Worm (Caenorhabditis elegans) whole organism, L4 larva: ENCODE results near the gene B0507.8.
A peak's percentile ranks its signal among the peaks of the same experiment; 100 is the strongest.

Experiments used
- F10B5.3 ChIP-seq: sonication (generic microtip); optimal IDR thresholded peaks from 2 replicates; lab custom pipeline; 2016; ENCODE audit warnings: mild to moderate bottlenecking, missing genetic modification characterization, missing compliant biosample characterization
- F26F4.8 ChIP-seq: fragments of 200-800 bp; sonication (Bioruptor generic); conservative IDR thresholded peaks from 2 replicates; pipeline ENCODE4 v1.3.6; 2022; ENCODE audit warnings: missing genetic modification characterization, missing compliant biosample characterization
- F44E2.7 ChIP-seq: fragments of 200-800 bp; sonication (Bioruptor generic); IDR thresholded peaks from 2 replicates; pipeline ENCODE4 v2.1.2; 2022; ENCODE audit warnings: missing genetic modification characterization, missing compliant biosample characterization
- F49E8.2 ChIP-seq: sonication (generic microtip); optimal IDR thresholded peaks from 2 replicates; lab custom pipeline; 2016; ENCODE audit warnings: missing compliant biosample characterization, mild to moderate bottlenecking, missing genetic modification characterization, borderline replicate concordance
- T20F7.1 ChIP-seq: fragments of 200-800 bp; sonication (Bioruptor generic); optimal IDR thresholded peaks from 2 replicates; lab custom pipeline; 2018; ENCODE audit warnings: mild to moderate bottlenecking, missing genetic modification characterization, missing compliant biosample characterization
- Y48G9A.11 ChIP-seq: fragments of 200-800 bp; sonication (Bioruptor generic); IDR thresholded peaks from 2 replicates; pipeline ENCODE4 v1.3.6; 2022; ENCODE audit warnings: missing genetic modification reagents, missing genetic modification characterization, missing compliant biosample characterization
- Y75B8A.6 ChIP-seq: fragments of 200-800 bp; sonication (Bioruptor generic); IDR thresholded peaks from 2 replicates; pipeline ENCODE4 v1.3.6; 2022; ENCODE audit warnings: missing genetic modification reagents, missing genetic modification characterization, missing compliant biosample characterization
- aha-1 ChIP-seq: fragments of 150-350 bp; peaks from one replicate; lab custom pipeline; 2014; ENCODE audit warnings: missing biosample characterization, missing genetic modification characterization
- arid-1 ChIP-seq: fragments of 200-800 bp; sonication (Bioruptor generic); conservative IDR thresholded peaks from 2 replicates; pipeline ENCODE4 v1.3.6; 2022; ENCODE audit warnings: missing genetic modification reagents, missing genetic modification characterization, missing compliant biosample characterization
- ceh-20 ChIP-seq: fragments of 200-800 bp; sonication (Bioruptor generic); IDR thresholded peaks from 2 replicates; pipeline ENCODE4 v1.3.6; 2022; ENCODE audit warnings: missing genetic modification reagents, missing genetic modification characterization, missing compliant biosample characterization
- ceh-28 ChIP-seq: fragments of 150-350 bp; optimal IDR thresholded peaks from 2 replicates; lab custom pipeline; 2014; ENCODE audit warnings: missing biosample characterization, missing genetic modification reagents, missing genetic modification characterization
- ceh-44 ChIP-seq: fragments of 200-800 bp; sonication (Bioruptor generic); IDR thresholded peaks from 2 replicates; pipeline ENCODE4 v1.3.6; 2022; ENCODE audit warnings: missing genetic modification reagents, missing genetic modification characterization, missing compliant biosample characterization
- ceh-62 ChIP-seq: sonication (generic microtip); optimal IDR thresholded peaks from 2 replicates; lab custom pipeline; 2017; ENCODE audit warnings: missing biosample characterization, missing genetic modification characterization
- ceh-82 ChIP-seq: sonication (generic microtip); optimal IDR thresholded peaks from 2 replicates; lab custom pipeline; 2017; ENCODE audit warnings: missing biosample characterization, missing genetic modification characterization
- daf-16 ChIP-seq, 3 experiments: sonication (generic microtip); optimal IDR thresholded peaks; 2 replicates each; lab custom pipeline; 2016 to 2017; ENCODE audit warnings: missing genetic modification characterization in 3 of 3, missing genetic modification reagents in 3 of 3, mild to moderate bottlenecking in 2 of 3, missing compliant biosample characterization in 2 of 3, missing biosample characterization in 1 of 3, moderate library complexity in 1 of 3
- daf-19 ChIP-seq: fragments of 200-800 bp; sonication (Bioruptor generic); conservative IDR thresholded peaks from 2 replicates; pipeline ENCODE4 v1.3.6; 2022; ENCODE audit warnings: missing genetic modification characterization, missing compliant biosample characterization
- dmd-6 ChIP-seq: fragments of 200-800 bp; sonication (Bioruptor generic); IDR thresholded peaks from 2 replicates; pipeline ENCODE4 v1.3.6; 2022; ENCODE audit warnings: missing genetic modification reagents, missing genetic modification characterization, missing compliant biosample characterization
- dmd-9 ChIP-seq: fragments of 200-800 bp; sonication (Bioruptor generic); IDR thresholded peaks from 2 replicates; pipeline ENCODE4 v1.3.6; 2022; ENCODE audit warnings: missing genetic modification reagents, missing genetic modification characterization, missing compliant biosample characterization
- dpl-1 ChIP-seq: fragments of 150-350 bp; optimal IDR thresholded peaks from 2 replicates; lab custom pipeline; 2014; ENCODE audit warnings: missing biosample characterization, missing genetic modification reagents, missing genetic modification characterization
- dve-1 ChIP-seq: sonication (generic microtip); optimal IDR thresholded peaks from 2 replicates; lab custom pipeline; 2017; ENCODE audit warnings: antibody characterized with exemption, mild to moderate bottlenecking, missing genetic modification characterization, missing compliant biosample characterization; ENCODE audit not compliant: insufficient read depth
- egl-27 ChIP-seq: sonication (generic microtip); optimal IDR thresholded peaks from 3 replicates; lab custom pipeline; 2017; ENCODE audit warnings: missing biosample characterization, missing genetic modification reagents, missing genetic modification characterization
- fos-1 ChIP-seq: fragments of 150-350 bp; optimal IDR thresholded peaks from 2 replicates; lab custom pipeline; 2014; ENCODE audit warnings: missing biosample characterization, missing genetic modification characterization
- gei-8 ChIP-seq: fragments of 200-800 bp; sonication (Bioruptor generic); optimal IDR thresholded peaks from 2 replicates; lab custom pipeline; 2018; ENCODE audit warnings: mild to moderate bottlenecking, missing genetic modification characterization, missing compliant biosample characterization
- lin-15B ChIP-seq: fragments of 150-350 bp; sonication (generic microtip); optimal IDR thresholded peaks from 3 replicates; lab custom pipeline; 2014; ENCODE audit warnings: missing biosample characterization, missing genetic modification characterization
- nhr-41 ChIP-seq: fragments of 200-800 bp; sonication (Bioruptor generic); IDR thresholded peaks from 2 replicates; pipeline ENCODE4 v1.3.6; 2022; ENCODE audit warnings: missing genetic modification reagents, missing genetic modification characterization, missing compliant biosample characterization
- nhr-42 ChIP-seq: fragments of 200-800 bp; sonication (Bioruptor generic); IDR thresholded peaks from 2 replicates; pipeline ENCODE4 v1.3.6; 2022; ENCODE audit warnings: missing genetic modification characterization, missing compliant biosample characterization
- nhr-48 ChIP-seq: sonication (generic microtip); optimal IDR thresholded peaks from 2 replicates; lab custom pipeline; 2016; ENCODE audit warnings: mild to moderate bottlenecking, missing genetic modification characterization, missing compliant biosample characterization
- nhr-76 ChIP-seq: fragments of 150-350 bp; optimal IDR thresholded peaks from 2 replicates; lab custom pipeline; 2014; ENCODE audit warnings: missing biosample characterization, missing genetic modification characterization
- nhr-77 ChIP-seq: fragments of 150-350 bp; optimal IDR thresholded peaks from 2 replicates; lab custom pipeline; 2014; ENCODE audit warnings: missing biosample characterization, missing genetic modification characterization
- php-3 ChIP-seq: fragments of 200-800 bp; sonication (Bioruptor generic); IDR thresholded peaks from 2 replicates; pipeline ENCODE4 v1.3.6; 2022; ENCODE audit warnings: missing genetic modification reagents, missing genetic modification characterization, missing compliant biosample characterization
- rbr-2 ChIP-seq: sonication (generic microtip); optimal IDR thresholded peaks from 2 replicates; lab custom pipeline; 2016; ENCODE audit warnings: missing genotype, missing genetic modification characterization, missing compliant biosample characterization
- skn-1 ChIP-seq: fragments of 150-350 bp; optimal IDR thresholded peaks from 2 replicates; lab custom pipeline; 2014; ENCODE audit warnings: missing biosample characterization, missing genetic modification characterization
- snpc-1.2 ChIP-seq: fragments of 200-800 bp; sonication (Bioruptor generic); IDR thresholded peaks from 2 replicates; pipeline ENCODE4 v1.3.6; 2022; ENCODE audit warnings: missing genetic modification reagents, missing genetic modification characterization, missing compliant biosample characterization
- spr-3 ChIP-seq: fragments of 200-800 bp; sonication (Bioruptor generic); optimal IDR thresholded peaks from 2 replicates; lab custom pipeline; 2018; ENCODE audit warnings: mild to moderate bottlenecking, missing genetic modification characterization, missing compliant biosample characterization
- unc-130 ChIP-seq: sonication (generic microtip); optimal IDR thresholded peaks from 2 replicates; lab custom pipeline; 2016; ENCODE audit warnings: missing genetic modification reagents, missing genetic modification characterization, missing compliant biosample characterization
- unc-39 ChIP-seq: sonication (generic microtip); optimal IDR thresholded peaks from 2 replicates; lab custom pipeline; 2017; ENCODE audit warnings: missing biosample characterization, missing genetic modification characterization
- unc-62 ChIP-seq, 3 experiments: fragments of 150-350 bp in 1 of 3; sonication (generic microtip); optimal IDR thresholded peaks in 2 of 3; peaks in 1 of 3; 1 replicate in 1 of 3; 2 replicates in 2 of 3; lab custom pipeline; 2014 to 2017; ENCODE audit warnings: missing biosample characterization in 3 of 3, missing genetic modification characterization in 3 of 3, missing genetic modification reagents in 3 of 3, missing genotype in 1 of 3
- zag-1 ChIP-seq: fragments of 150-350 bp; optimal IDR thresholded peaks from 2 replicates; lab custom pipeline; 2014; ENCODE audit warnings: missing biosample characterization, missing genetic modification characterization
- zip-11 ChIP-seq: fragments of 200-800 bp; sonication (Bioruptor generic); IDR thresholded peaks from 2 replicates; pipeline ENCODE4 v1.3.6; 2022; ENCODE audit warnings: missing genetic modification characterization, missing compliant biosample characterization
- zip-2 ChIP-seq: fragments of 150-350 bp; optimal IDR thresholded peaks from 2 replicates; lab custom pipeline; 2014; ENCODE audit warnings: missing biosample characterization, missing genetic modification characterization
- ztf-11 ChIP-seq: fragments of 150-350 bp; optimal IDR thresholded peaks from 2 replicates; lab custom pipeline; 2014; ENCODE audit warnings: missing biosample characterization, missing genetic modification characterization

The B0507.8 gene

ce11 chrV:8767493-8767892, 4.7 kb upstream of the B0507.8 start (continued):
- TF ChIP-seq zag-1 (tag; lab: Kevin White, UChicago) (no peak), nhr-41 (GFP tag; lab: Robert Waterston, UW) (no peak), dve-1 (tag; lab: Kevin White, UChicago) (peak; percentile 55)

- TF ChIP-seq unc-62 (GFP tag; optimal IDR thresholded peaks at IDR 0.05 in 1 of 2; lab: Kevin White, UChicago) = peak in 1 of 2 experiments; percentile 15
- no peak for TF ChIP-seq unc-62 (tag; optimal IDR thresholded peaks at IDR 0.05; lab: Kevin White, UChicago)
- TF ChIP-seq F10B5.3 (tag; lab: Kevin White, UChicago) = no peak
- no peak for TF ChIP-seq skn-1
- peak; percentile 90 for TF ChIP-seq aha-1 (tag; lab: Kevin White, UChicago)
- TF ChIP-seq dmd-6 (GFP tag; lab: Robert Waterston, UW) = no peak
- TF ChIP-seq, all 104 proteins: peak for 2
Measured at ce11 chrV:8767041-8767440, 4.3 kb upstream of the B0507.8 start.

DNA sequence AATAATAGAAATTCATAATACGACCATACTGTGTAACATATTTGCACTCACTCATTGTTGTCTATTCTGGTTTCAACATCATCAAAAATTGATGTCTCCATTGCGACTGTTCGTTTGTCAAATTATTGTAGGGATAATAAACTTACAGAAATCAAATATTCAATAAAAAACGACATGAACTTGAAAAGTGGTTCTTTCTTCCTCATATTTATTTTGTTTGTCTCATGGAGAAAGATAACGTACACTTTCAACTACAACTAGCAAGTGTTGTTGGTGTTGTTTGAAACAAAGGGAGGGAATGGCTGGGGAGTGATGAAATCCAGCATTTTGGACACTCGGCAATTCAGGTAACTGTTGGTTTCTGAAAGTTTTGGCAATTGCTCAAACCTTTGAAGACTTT, 3.2 kb upstream of the B0507.8 start, which contains the start of gene B0507.9:
TSS of gene B0507.9 (minus strand) at position 101 of the 400 bp plus-strand sequence.
- TF ChIP-seq daf-19 (GFP tag; lab: Robert Waterston, UW) (no peak), nhr-76 (tag; lab: Kevin White, UChicago) (no peak), dpl-1 (GFP tag; lab: Kevin White, UChicago) (no peak), ztf-11 (no peak), fos-1 (tag; lab: Kevin White, UChicago) (no peak), F49E8.2 (tag; lab: Kevin White, UChicago) (no peak), F26F4.8 (GFP tag; lab: Robert Waterston, UW) (no peak), T20F7.1 (no peak), zip-2 (tag; lab: Kevin White, UChicago) (no peak), dmd-9 (GFP tag; lab: Robert Waterston, UW) (no peak), zip-11 (GFP tag; lab: Robert Waterston, UW) (no peak), rbr-2 (tag; lab: Kevin White, UChicago) (no peak), ceh-82 (tag; lab: Kevin White, UChicago) (no peak), lin-15B (tag; lab: Kevin White, UChicago) (no peak), arid-1 (no peak), ceh-20 (GFP tag; lab: Robert Waterston, UW) (no peak), gei-8 (GFP tag; lab: Kevin White, UChicago) (no peak), snpc-1.2 (GFP tag; lab: Robert Waterston, UW) (no peak), unc-39 (tag; lab: Kevin White, UChicago) (no peak)

DNA sequence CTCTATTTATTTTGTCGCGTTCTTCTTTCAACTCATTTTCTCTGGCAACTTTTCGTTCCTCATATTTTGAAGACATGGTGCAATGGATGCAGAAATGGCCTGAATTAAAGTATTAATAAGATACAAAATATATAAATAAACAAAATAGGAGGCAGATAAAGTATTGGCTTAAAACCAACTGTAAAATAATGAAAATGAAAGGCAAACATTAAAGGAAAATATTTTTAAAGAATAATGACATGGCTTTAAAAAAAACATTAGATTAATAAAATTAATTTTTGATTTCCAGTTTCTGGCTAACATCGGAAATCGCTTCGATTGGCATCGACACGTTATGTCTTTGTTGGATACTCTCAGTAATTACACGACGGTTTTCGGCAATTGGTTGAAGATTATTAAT, 2.3 kb downstream of the B0507.8 start, which contains the start of gene ddn-1:
TSS of gene ddn-1 (minus strand) at position 101 of the 400 bp plus-strand sequence.
- TF ChIP-seq arid-1 (no peak), Y75B8A.6 (GFP tag; lab: Robert Waterston, UW) (no peak), nhr-77 (tag; lab: Kevin White, UChicago) (no peak)

ce11 chrV:8758618-8759017, 4.1 kb downstream of the B0507.8 start, which contains the start of gene B0507.7:
TSS of gene B0507.7 (minus strand) at chrV:8758718.
- TF ChIP-seq fos-1 (tag; lab: Kevin White, UChicago) = no peak
- no peak for TF ChIP-seq zip-11 (GFP tag; lab: Robert Waterston, UW)
- no peak for TF ChIP-seq ceh-62
- TF ChIP-seq T20F7.1 = no peak
- no peak for TF ChIP-seq zip-2 (tag; lab: Kevin White, UChicago)
- TF ChIP-seq F44E2.7 (GFP tag; lab: Robert Waterston, UW) = no peak
- TF ChIP-seq Y75B8A.6 (GFP tag; lab: Robert Waterston, UW) = no peak
- no peak for TF ChIP-seq unc-130 (GFP tag; lab: Kevin White, UChicago)
- no peak for TF ChIP-seq nhr-42
- TF ChIP-seq spr-3 = no peak
- TF ChIP-seq daf-16 (GFP tag; optimal IDR thresholded peaks at IDR 0.05; lab: Kevin White, UChicago) = no peak
- no peak for TF ChIP-seq daf-16 (tag; optimal IDR thresholded peaks at IDR 0.05; lab: Kevin White, UChicago)
- no peak for TF ChIP-seq egl-27
- TF ChIP-seq ceh-44 = no peak
- no peak for TF ChIP-seq php-3 (GFP tag; lab: Robert Waterston, UW)
- TF ChIP-seq ceh-28 = no peak
- no peak for TF ChIP-seq Y48G9A.11 (GFP tag; lab: Robert Waterston, UW)
- no peak for TF ChIP-seq nhr-48 (tag; lab: Kevin White, UChicago)
